Worm (Caenorhabditis elegans) whole organism, early embryonic: Measurements from ENCODE around the gene F11D11.3.

ENCODE experiments used
- B0310.2 ChIP-seq: sonication (generic microtip); optimal IDR thresholded peaks from 2 replicates; lab custom pipeline; 2016; ENCODE audit warnings: mild to moderate bottlenecking, missing genetic modification characterization, missing compliant biosample characterization
- F13C5.2 ChIP-seq: sonication (generic microtip); optimal IDR thresholded peaks from 2 replicates; lab custom pipeline; 2017; ENCODE audit warnings: mild to moderate bottlenecking, missing genetic modification characterization, inconsistent platforms, missing compliant biosample characterization
- aly-1 ChIP-seq: sonication (generic microtip); optimal IDR thresholded peaks from 2 replicates; lab custom pipeline; 2016; ENCODE audit warnings: missing genetic modification characterization, missing compliant biosample characterization
- ama-1 ChIP-seq: fragments of 150-350 bp; optimal IDR thresholded peaks from 2 replicates; lab custom pipeline; 2014
- ceh-13 ChIP-seq: fragments of 200-800 bp; sonication (Bioruptor generic); optimal IDR thresholded peaks from 2 replicates; lab custom pipeline; 2018; ENCODE audit warnings: mild to moderate bottlenecking, missing genetic modification characterization, missing compliant biosample characterization
- ets-7 ChIP-seq: sonication (generic microtip); optimal IDR thresholded peaks from 2 replicates; lab custom pipeline; 2016; ENCODE audit warnings: missing genotype, missing genetic modification characterization, missing compliant biosample characterization
- flt-1 ChIP-seq: fragments of 200-800 bp; sonication (Bioruptor generic); IDR thresholded peaks from 2 replicates; pipeline ENCODE4 v1.3.6; 2022; ENCODE audit warnings: missing genetic modification characterization, missing compliant biosample characterization
- hmbx-1 ChIP-seq: sonication (generic microtip); optimal IDR thresholded peaks from 2 replicates; lab custom pipeline; 2016; ENCODE audit warnings: mild to moderate bottlenecking, missing genetic modification characterization, missing compliant biosample characterization
- hmg-4 ChIP-seq: fragments of 200-800 bp; sonication (Bioruptor generic); optimal IDR thresholded peaks from 2 replicates; lab custom pipeline; 2018; ENCODE audit warnings: mild to moderate bottlenecking, missing genetic modification characterization, missing compliant biosample characterization
- scrt-1 ChIP-seq: fragments of 200-800 bp; sonication (Bioruptor generic); IDR thresholded peaks from 2 replicates; pipeline ENCODE4 v1.3.6; 2022; ENCODE audit warnings: missing genetic modification characterization, missing compliant biosample characterization
- sea-1 ChIP-seq: fragments of 200-800 bp; sonication (Bioruptor generic); conservative IDR thresholded peaks from 2 replicates; pipeline ENCODE4 v1.3.6; 2022; ENCODE audit warnings: missing genetic modification characterization, missing compliant biosample characterization
- tbx-11 ChIP-seq: fragments of 200-800 bp; sonication (Bioruptor generic); IDR thresholded peaks from 2 replicates; pipeline ENCODE4 v1.3.6; 2022; ENCODE audit warnings: missing genetic modification characterization, missing compliant biosample characterization
- tbx-37 ChIP-seq: fragments of 200-800 bp; sonication (Bioruptor generic); conservative IDR thresholded peaks from 2 replicates; pipeline ENCODE4 v1.3.6; 2022; ENCODE audit warnings: missing genetic modification reagents, missing genetic modification characterization, missing compliant biosample characterization
- tra-4 ChIP-seq: sonication (generic microtip); optimal IDR thresholded peaks from 2 replicates; lab custom pipeline; 2017; ENCODE audit warnings: missing genetic modification characterization, missing compliant biosample characterization

DNA sequence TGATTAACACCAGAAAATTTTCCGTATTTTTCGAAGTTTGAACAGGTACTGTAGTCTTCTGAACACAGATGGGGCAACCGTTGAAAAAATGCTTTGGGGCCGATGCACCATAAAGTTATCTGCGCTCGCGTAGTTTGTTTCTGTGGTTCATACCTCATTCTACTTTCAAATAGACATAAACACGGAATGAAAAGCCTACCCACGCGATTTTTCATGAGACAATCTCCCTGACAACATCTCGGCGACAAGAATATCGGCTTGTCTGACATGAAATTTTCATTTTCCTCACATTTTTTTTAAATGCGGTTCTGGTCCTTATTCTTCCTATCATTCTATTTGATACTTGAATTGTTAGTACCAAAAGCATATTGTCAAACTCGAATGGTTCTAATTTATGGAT is 12.7 kb upstream of the F11D11.3 start, which contains the start of gene clec-257:
- TF ChIP-seq sea-1, result no peak
- TF ChIP-seq hmg-4, result no peak
- no peak for TF ChIP-seq tbx-11
- TF ChIP-seq ama-1 (lab: Kevin White, UChicago), result no peak
- TF ChIP-seq ets-7 (tag; lab: Kevin White, UChicago), result no peak
- TF ChIP-seq ceh-13 (GFP tag; lab: Kevin White, UChicago), result no peak
- TF ChIP-seq tra-4 (tag; lab: Kevin White, UChicago), result no peak
- no peak for TF ChIP-seq B0310.2 (tag; lab: Kevin White, UChicago)
- no peak for TF ChIP-seq scrt-1 (GFP tag; lab: Robert Waterston, UW)
- no peak for TF ChIP-seq aly-1 (tag; lab: Kevin White, UChicago)
- no peak for TF ChIP-seq flt-1 (GFP tag; lab: Robert Waterston, UW)
- TF ChIP-seq tbx-37 (GFP tag; lab: Robert Waterston, UW), result no peak
- no peak for TF ChIP-seq F13C5.2 (tag; lab: Kevin White, UChicago)
- no peak for TF ChIP-seq hmbx-1 (tag; lab: Kevin White, UChicago)
